Worm (Caenorhabditis elegans) whole organism, L1 larva: ENCODE measurements around the gene C15F1.8.

Experiments
- C16A3.4 ChIP-seq: fragments of 150-350 bp; optimal IDR thresholded peaks from 2 replicates; lab custom pipeline; 2014; ENCODE audit warnings: missing biosample characterization, missing genetic modification characterization
- C34B4.2 ChIP-seq: sonication (generic microtip); optimal IDR thresholded peaks from 2 replicates; lab custom pipeline; 2017; ENCODE audit warnings: mild to moderate bottlenecking, missing genetic modification characterization, missing compliant biosample characterization
- alr-1 ChIP-seq: fragments of 200-800 bp; sonication (Bioruptor generic); optimal IDR thresholded peaks from 2 replicates; lab custom pipeline; 2018; ENCODE audit warnings: borderline replicate concordance, mild to moderate bottlenecking, missing genetic modification characterization, missing compliant biosample characterization
- ama-1 ChIP-seq: fragments of 150-350 bp; optimal IDR thresholded peaks from 2 replicates; lab custom pipeline; 2014
- blmp-1 ChIP-seq: fragments of 150-350 bp; optimal IDR thresholded peaks from 2 replicates; lab custom pipeline; 2014; ENCODE audit warnings: missing biosample characterization, missing genetic modification characterization
- ceh-63 ChIP-seq: fragments of 200-800 bp; sonication (Bioruptor generic); optimal IDR thresholded peaks from 2 replicates; lab custom pipeline; 2018; ENCODE audit warnings: mild to moderate bottlenecking, missing genetic modification characterization, missing compliant biosample characterization
- ceh-8 ChIP-seq: fragments of 200-800 bp; sonication (Bioruptor generic); optimal IDR thresholded peaks from 2 replicates; lab custom pipeline; 2018; ENCODE audit warnings: mild to moderate bottlenecking, missing genetic modification characterization, moderate library complexity, missing compliant biosample characterization
- ceh-82 ChIP-seq, 3 experiments: fragments of 150-350 bp in 1 of 3; sonication (generic microtip) in 2 of 3; optimal IDR thresholded peaks; 2 replicates each; lab custom pipeline; 2014 to 2017; ENCODE audit warnings: missing biosample characterization in 3 of 3, missing genetic modification characterization in 3 of 3
- ceh-88 ChIP-seq: fragments of 200-800 bp; sonication (Bioruptor generic); IDR thresholded peaks from 2 replicates; pipeline ENCODE4 v1.3.6; 2022; ENCODE audit warnings: missing genetic modification characterization, missing compliant biosample characterization
- dsc-1 ChIP-seq: sonication (generic microtip); optimal IDR thresholded peaks from 2 replicates; lab custom pipeline; 2016; ENCODE audit warnings: mild to moderate bottlenecking, missing genetic modification characterization, missing compliant biosample characterization
- efl-1 ChIP-seq, 4 experiments: fragments of 150-350 bp; optimal IDR thresholded peaks in 3 of 4; peaks in 1 of 4; 1 replicate in 1 of 4; 2 replicates in 3 of 4; lab custom pipeline; 2014; ENCODE audit warnings: missing biosample characterization in 2 of 4, missing genetic modification characterization in 2 of 4, missing genetic modification reagents in 2 of 4
- egl-13 ChIP-seq: sonication (generic microtip); optimal IDR thresholded peaks from 2 replicates; lab custom pipeline; 2016; ENCODE audit warnings: missing genotype, missing genetic modification reagents, missing genetic modification characterization, missing compliant biosample characterization
- ets-5 ChIP-seq: fragments of 200-800 bp; sonication (Bioruptor generic); IDR thresholded peaks from 2 replicates; pipeline ENCODE4 v1.3.6; 2022; ENCODE audit warnings: missing genetic modification characterization, missing compliant biosample characterization
- fkh-10 ChIP-seq: sonication (generic microtip); optimal IDR thresholded peaks from 2 replicates; lab custom pipeline; 2017; ENCODE audit warnings: missing biosample characterization, missing genetic modification reagents, missing genetic modification characterization
- fkh-4 ChIP-seq: sonication (generic microtip); optimal IDR thresholded peaks from 2 replicates; lab custom pipeline; 2016; ENCODE audit warnings: missing compliant biosample characterization, missing genetic modification characterization, borderline replicate concordance
- fos-1 ChIP-seq: fragments of 150-350 bp; optimal IDR thresholded peaks from 2 replicates; lab custom pipeline; 2014; ENCODE audit warnings: missing biosample characterization, missing genetic modification characterization
- grh-1 ChIP-seq: fragments of 200-800 bp; sonication (Bioruptor generic); IDR thresholded peaks from 2 replicates; pipeline ENCODE4 v1.3.6; 2022; ENCODE audit warnings: missing genetic modification reagents, missing genetic modification characterization, missing compliant biosample characterization
- hpl-2 ChIP-seq: fragments of 150-350 bp; optimal IDR thresholded peaks from 2 replicates; lab custom pipeline; 2014; ENCODE audit warnings: missing biosample characterization, missing genetic modification reagents, missing genetic modification characterization
- isw-1 ChIP-seq: fragments of 200-800 bp; sonication (Bioruptor generic); IDR thresholded peaks from 2 replicates; pipeline ENCODE4 v1.3.6; 2022; ENCODE audit warnings: missing genetic modification characterization, missing compliant biosample characterization
- jun-1 ChIP-seq: fragments of 150-350 bp; optimal IDR thresholded peaks from 2 replicates; lab custom pipeline; 2014; ENCODE audit warnings: missing biosample characterization, missing genetic modification reagents, missing genetic modification characterization
- lin-13 ChIP-seq: fragments of 150-350 bp; optimal IDR thresholded peaks from 2 replicates; lab custom pipeline; 2014; ENCODE audit warnings: missing biosample characterization, missing genetic modification reagents, missing genetic modification characterization
- lin-35 ChIP-seq, 2 experiments: fragments of 150-350 bp; optimal IDR thresholded peaks; 2 replicates each; lab custom pipeline; 2014; ENCODE audit warnings: missing biosample characterization in 2 of 2, missing genetic modification characterization in 2 of 2, missing genetic modification reagents in 2 of 2
- lin-39 ChIP-seq: fragments of 150-350 bp; optimal IDR thresholded peaks from 2 replicates; lab custom pipeline; 2014; ENCODE audit warnings: missing biosample characterization, missing genetic modification reagents, missing genetic modification characterization
- lir-3 ChIP-seq: sonication (generic microtip); optimal IDR thresholded peaks from 2 replicates; lab custom pipeline; 2016; ENCODE audit warnings: mild to moderate bottlenecking, missing genetic modification characterization, moderate library complexity, missing compliant biosample characterization; ENCODE audit not compliant: poor library complexity
- lsy-2 ChIP-seq, 2 experiments: fragments of 150-350 bp; optimal IDR thresholded peaks; 2 replicates each; lab custom pipeline; 2014; ENCODE audit warnings: missing biosample characterization in 2 of 2, missing genetic modification characterization in 2 of 2
- mab-9 ChIP-seq: fragments of 200-800 bp; sonication (Bioruptor generic); IDR thresholded peaks from 2 replicates; pipeline ENCODE4 v1.3.6; 2022; ENCODE audit warnings: missing genetic modification reagents, missing genetic modification characterization, missing compliant biosample characterization
- mdl-1 ChIP-seq, 2 experiments: fragments of 150-350 bp; optimal IDR thresholded peaks; 2 replicates each; lab custom pipeline; 2014 to 2017; ENCODE audit warnings: missing biosample characterization in 2 of 2, missing genetic modification characterization in 2 of 2, inconsistent platforms in 1 of 2
- nhr-11 ChIP-seq: fragments of 150-350 bp; optimal IDR thresholded peaks from 2 replicates; lab custom pipeline; 2014; ENCODE audit warnings: missing biosample characterization, missing genetic modification characterization
- nhr-12 ChIP-seq: sonication (generic microtip); optimal IDR thresholded peaks from 2 replicates; lab custom pipeline; 2017; ENCODE audit warnings: missing biosample characterization, missing genetic modification characterization
- nhr-47 ChIP-seq: sonication (generic microtip); optimal IDR thresholded peaks from 2 replicates; lab custom pipeline; 2016; ENCODE audit warnings: mild to moderate bottlenecking, missing genetic modification characterization, moderate library complexity, missing compliant biosample characterization
- nhr-76 ChIP-seq: sonication (generic microtip); optimal IDR thresholded peaks from 2 replicates; lab custom pipeline; 2017; ENCODE audit warnings: missing biosample characterization, missing genetic modification characterization
- nhr-77 ChIP-seq: fragments of 150-350 bp; optimal IDR thresholded peaks from 2 replicates; lab custom pipeline; 2014; ENCODE audit warnings: missing biosample characterization, missing genetic modification characterization
- nhr-84 ChIP-seq: sonication (generic microtip); optimal IDR thresholded peaks from 2 replicates; lab custom pipeline; 2017; ENCODE audit warnings: missing biosample characterization, missing genetic modification characterization
- nhr-85 ChIP-seq: sonication (generic microtip); peaks from one replicate; lab custom pipeline; 2016; ENCODE audit warnings: missing genetic modification characterization, inconsistent platforms, missing compliant biosample characterization
- nhr-90 ChIP-seq: sonication (generic microtip); optimal IDR thresholded peaks from 2 replicates; lab custom pipeline; 2016; ENCODE audit warnings: mild to moderate bottlenecking, missing genetic modification characterization, missing compliant biosample characterization; ENCODE audit not compliant: poor library complexity
- pax-3 ChIP-seq: fragments of 200-800 bp; sonication (Bioruptor generic); optimal IDR thresholded peaks from 2 replicates; lab custom pipeline; 2018; ENCODE audit warnings: mild to moderate bottlenecking, missing genetic modification characterization, moderate library complexity, missing compliant biosample characterization
- pqm-1 ChIP-seq: sonication (generic microtip); optimal IDR thresholded peaks from 3 replicates; lab custom pipeline; 2017; ENCODE audit warnings: missing biosample characterization, missing genetic modification characterization
- rnt-1 ChIP-seq: sonication (generic microtip); optimal IDR thresholded peaks from 2 replicates; lab custom pipeline; 2016; ENCODE audit warnings: mild to moderate bottlenecking, missing genetic modification characterization, moderate library complexity, missing compliant biosample characterization
- skn-1 ChIP-seq: fragments of 150-350 bp; optimal IDR thresholded peaks from 2 replicates; lab custom pipeline; 2014; ENCODE audit warnings: missing biosample characterization, missing genetic modification characterization
- snpc-4 ChIP-seq: fragments of 150-350 bp; optimal IDR thresholded peaks from 2 replicates; lab custom pipeline; 2014; ENCODE audit warnings: missing biosample characterization, missing genetic modification characterization
- snu-23 ChIP-seq: sonication (generic microtip); optimal IDR thresholded peaks from 2 replicates; lab custom pipeline; 2016; ENCODE audit warnings: missing genetic modification characterization, missing compliant biosample characterization
- sox-4 ChIP-seq: sonication (generic microtip); optimal IDR thresholded peaks from 2 replicates; lab custom pipeline; 2016; ENCODE audit warnings: missing genetic modification characterization, missing compliant biosample characterization
- sptf-1 ChIP-seq: fragments of 150-350 bp; optimal IDR thresholded peaks from 2 replicates; lab custom pipeline; 2014; ENCODE audit warnings: missing biosample characterization, missing genetic modification characterization
- sup-37 ChIP-seq: fragments of 200-800 bp; sonication (Bioruptor generic); optimal IDR thresholded peaks from 2 replicates; lab custom pipeline; 2018; ENCODE audit warnings: mild to moderate bottlenecking, missing genetic modification characterization, missing compliant biosample characterization
- swsn-7 ChIP-seq: sonication (generic microtip); optimal IDR thresholded peaks from 2 replicates; lab custom pipeline; 2016; ENCODE audit warnings: missing genetic modification characterization, missing compliant biosample characterization
- tlp-1 ChIP-seq: fragments of 150-350 bp; optimal IDR thresholded peaks from 2 replicates; lab custom pipeline; 2014; ENCODE audit warnings: missing biosample characterization, missing genetic modification characterization
- unc-130 ChIP-seq: fragments of 150-350 bp; optimal IDR thresholded peaks from 2 replicates; lab custom pipeline; 2017; ENCODE audit warnings: missing biosample characterization, missing genetic modification characterization, inconsistent platforms
- unc-30 ChIP-seq: sonication (generic microtip); optimal IDR thresholded peaks from 2 replicates; lab custom pipeline; 2017; ENCODE audit warnings: missing biosample characterization, missing genetic modification characterization
- unc-62 ChIP-seq: fragments of 150-350 bp; optimal IDR thresholded peaks from 2 replicates; lab custom pipeline; 2014; ENCODE audit warnings: missing biosample characterization, missing genetic modification reagents, missing genetic modification characterization
- unc-86 ChIP-seq: sonication (generic microtip); optimal IDR thresholded peaks from 2 replicates; lab custom pipeline; 2016; ENCODE audit warnings: missing genetic modification characterization, missing compliant biosample characterization
- unc-98 ChIP-seq: fragments of 200-800 bp; sonication (Bioruptor generic); IDR thresholded peaks from 2 replicates; pipeline ENCODE4 v1.3.6; 2022; ENCODE audit warnings: missing genetic modification characterization, missing compliant biosample characterization
- vab-15 ChIP-seq: sonication (generic microtip); optimal IDR thresholded peaks from 2 replicates; lab custom pipeline; 2017; ENCODE audit warnings: missing genotype, mild to moderate bottlenecking, missing genetic modification characterization, missing compliant biosample characterization
- ztf-11 ChIP-seq, 2 experiments: sonication (generic microtip); optimal IDR thresholded peaks; 2 replicates each; lab custom pipeline; 2016 to 2017; ENCODE audit warnings: missing genetic modification characterization in 2 of 2, missing biosample characterization in 1 of 2, missing compliant biosample characterization in 1 of 2
- ztf-4 ChIP-seq: fragments of 150-350 bp; optimal IDR thresholded peaks from 2 replicates; lab custom pipeline; 2014; ENCODE audit warnings: missing biosample characterization, missing genetic modification characterization

Gene C15F1.8

DNA sequence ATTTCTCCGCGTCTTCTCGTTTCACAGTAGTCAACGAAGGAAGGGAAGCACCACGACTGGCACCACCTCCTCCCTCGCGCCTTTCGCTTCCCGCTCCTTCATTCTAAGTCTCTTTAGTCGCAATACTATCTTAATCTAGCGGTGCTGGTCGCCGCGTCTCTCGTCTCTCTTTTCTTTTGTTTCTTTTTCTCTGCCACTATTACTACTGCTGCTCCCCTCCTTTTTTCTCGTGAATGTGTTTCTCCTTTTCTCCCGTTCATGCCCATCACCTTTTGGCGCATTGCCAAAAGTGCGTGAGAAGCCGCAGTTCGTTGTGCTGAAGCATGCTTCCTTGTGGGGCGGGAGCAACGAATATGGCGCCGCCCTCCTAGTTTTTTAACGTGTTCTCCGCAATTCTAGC, 51.1 kb downstream of the C15F1.8 start (continued):
- TF ChIP-seq unc-98 (GFP tag; lab: Robert Waterston, UW) (no peak), mdl-1 (tag; optimal IDR thresholded peaks at IDR 0.05; lab: Kevin White, UChicago) (peak in 1 of 2 experiments; percentile 67), nhr-12 (tag; lab: Kevin White, UChicago) (no peak), lin-13 (GFP tag; lab: Kevin White, UChicago) (peak; percentile 63), unc-30 (tag; lab: Kevin White, UChicago) (no peak), fkh-4 (tag; lab: Kevin White, UChicago) (no peak), lin-39 (tag; lab: Kevin White, UChicago) (no peak), ztf-4 (tag; lab: Kevin White, UChicago) (no peak), egl-13 (tag; lab: Kevin White, UChicago) (peak; percentile 32), C34B4.2 (tag; lab: Kevin White, UChicago) (no peak), nhr-47 (tag; lab: Kevin White, UChicago) (peak; percentile 56), skn-1 (tag; lab: Kevin White, UChicago) (peak; percentile 76), snpc-4 (tag; lab: Kevin White, UChicago) (no peak), fos-1 (tag; lab: Kevin White, UChicago) (no peak), sptf-1 (no peak), lsy-2 (tag; optimal IDR thresholded peaks at IDR 0.05; lab: Kevin White, UChicago) (peak; percentile 26 to 77), mab-9 (GFP tag; lab: Robert Waterston, UW) (no peak), grh-1 (GFP tag; lab: Robert Waterston, UW) (no peak), ztf-11 (tag; optimal IDR thresholded peaks at IDR 0.05; lab: Kevin White, UChicago) (no peak), efl-1 (optimal IDR thresholded peaks at IDR 0.05; lab: Kevin White, UChicago) (peak; percentile 59 to 74), efl-1 (GFP tag; optimal IDR thresholded peaks at IDR 0.05 in 1 of 2; lab: Kevin White, UChicago) (peak; percentile 39 to 93), ceh-82 (tag; optimal IDR thresholded peaks at IDR 0.05; lab: Kevin White, UChicago) (peak in 2 of 3 experiments; percentile 38 to 72), pax-3 (tag; lab: Kevin White, UChicago) (no peak), ceh-8 (GFP tag; lab: Kevin White, UChicago) (no peak), nhr-84 (tag; lab: Kevin White, UChicago) (no peak), lir-3 (tag; lab: Kevin White, UChicago) (no peak), nhr-85 (tag; lab: Kevin White, UChicago) (peak; percentile 71), isw-1 (GFP tag; lab: Robert Waterston, UW) (no peak), sox-4 (tag; lab: Kevin White, UChicago) (no peak), nhr-77 (tag; lab: Kevin White, UChicago) (peak; percentile 56), C16A3.4 (tag; lab: Kevin White, UChicago) (peak; percentile 1), swsn-7 (tag; lab: Kevin White, UChicago) (peak; percentile 67), unc-62 (GFP tag; lab: Kevin White, UChicago) (no peak), pqm-1 (tag; lab: Kevin White, UChicago) (no peak), fkh-10 (GFP tag; lab: Kevin White, UChicago) (peak; percentile 59), snu-23 (GFP tag; lab: Kevin White, UChicago) (peak; percentile 77), ets-5 (GFP tag; lab: Robert Waterston, UW) (no peak), ama-1 (lab: Kevin White, UChicago) (peak; percentile 21), unc-86 (tag; lab: Kevin White, UChicago) (peak; percentile 39), alr-1 (tag; lab: Kevin White, UChicago) (no peak), vab-15 (tag; lab: Kevin White, UChicago) (no peak), lin-35 (GFP tag; optimal IDR thresholded peaks at IDR 0.05; lab: Kevin White, UChicago) (peak; percentile 56 to 57), ceh-88 (GFP tag; lab: Robert Waterston, UW) (no peak), hpl-2 (GFP tag; lab: Kevin White, UChicago) (no peak), tlp-1 (no peak), nhr-11 (no peak), ceh-63 (no peak), sup-37 (no peak), rnt-1 (tag; lab: Kevin White, UChicago) (peak; percentile 55), dsc-1 (tag; lab: Kevin White, UChicago) (no peak), blmp-1 (tag; lab: Kevin White, UChicago) (peak; percentile 96), unc-130 (peak; percentile 34), nhr-90 (tag; lab: Kevin White, UChicago) (peak; percentile 50), jun-1 (tag; lab: Kevin White, UChicago) (peak; percentile 67), nhr-76 (no peak)
